Fruit fly (Drosophila melanogaster): ENCODE data around the gene CG5151.

The CG5151 gene

DNA sequence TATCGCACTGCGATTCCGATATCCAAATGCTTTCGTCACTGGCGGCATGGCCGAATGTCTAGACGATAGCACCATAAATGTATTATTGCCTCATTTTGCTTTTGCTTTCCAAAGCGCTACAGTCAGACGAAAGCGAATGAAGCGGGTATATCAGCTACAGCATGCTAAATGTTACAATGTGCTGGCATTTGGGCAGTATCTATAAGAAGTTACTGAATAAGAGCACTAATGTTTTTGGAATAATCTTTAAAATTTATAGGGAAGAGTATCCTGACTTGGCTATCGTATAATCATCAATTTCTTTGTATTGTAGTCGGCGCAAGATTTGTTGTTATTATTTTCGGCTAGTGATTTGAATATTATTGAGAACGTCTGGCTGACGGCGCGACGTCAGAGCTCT is 38.7 kb upstream of the CG5151 start (continued):
- TF ChIP-seq Gsc (GFP tag; IDR thresholded peaks at IDR 0.05) (peak; percentile 44; the same call in 1 of the 2 replicates), CG6175 (GFP tag; IDR thresholded peaks at IDR 0.05) (peak; percentile 77; the same call in 2 of the 3 replicates), gsb (GFP tag; IDR thresholded peaks at IDR 0.05) (peak; percentile 84), ranshi (GFP tag; IDR thresholded peaks at IDR 0.05) (peak; percentile 89), wek (GFP tag; optimal IDR thresholded peaks at IDR 0.05) (no peak), gce (GFP tag; IDR thresholded peaks at IDR 0.05) (peak; percentile 71; the same call in 1 of the 3 replicates), CG2199 (GFP tag; IDR thresholded peaks at IDR 0.05) (no peak), cad (GFP tag; optimal IDR thresholded peaks at IDR 0.05) (no peak), vfl (GFP tag; optimal IDR thresholded peaks at IDR 0.05) (peak; percentile 26), luna (GFP tag; optimal IDR thresholded peaks at IDR 0.05) (peak; percentile 40), CG31224 (GFP tag; IDR thresholded peaks at IDR 0.05) (peak; percentile 75), toy (GFP tag; IDR thresholded peaks at IDR 0.05) (peak; percentile 78), CG32767 (GFP tag; IDR thresholded peaks at IDR 0.05) (no peak; the same call in 1 of the 2 replicates), Hmx (GFP tag; optimal IDR thresholded peaks at IDR 0.05) (peak; percentile 43), CG2116 (GFP tag; optimal IDR thresholded peaks at IDR 0.05) (no peak), Ssrp (tag; optimal IDR thresholded peaks at IDR 0.05) (no peak), B-H1 (GFP tag; IDR thresholded peaks at IDR 0.05) (peak; percentile 81), CG18599 (GFP tag; optimal IDR thresholded peaks at IDR 0.05) (peak; percentile 90), chinmo (GFP tag; IDR thresholded peaks at IDR 0.05; ENCODE audit: partially characterized antibody) (no peak), emc (GFP tag; optimal IDR thresholded peaks at IDR 0.05) (peak; percentile 57), HHEX (GFP tag; optimal IDR thresholded peaks at IDR 0.05) (peak; percentile 87), CG12155 (GFP tag; optimal IDR thresholded peaks at IDR 0.05) (peak; percentile 66), CG8359 (GFP tag; optimal IDR thresholded peaks at IDR 0.05; ENCODE audit: borderline replicate concordance) (peak; percentile 7), CG7745 (tag; optimal IDR thresholded peaks at IDR 0.05) (no peak), Eip74EF (GFP tag; optimal IDR thresholded peaks at IDR 0.05) (peak in 1 of 2 experiments; percentile 58), Rx (GFP tag; IDR thresholded peaks at IDR 0.05) (peak; percentile 63), CG17186 (GFP tag; optimal IDR thresholded peaks at IDR 0.05) (no peak), CG10147 (GFP tag; optimal IDR thresholded peaks at IDR 0.05) (peak; percentile 75), BtbVII (GFP tag; optimal IDR thresholded peaks at IDR 0.05) (peak; percentile 73), Aef1 (GFP tag; IDR thresholded peaks at IDR 0.05) (peak; percentile 90), CG11085 (GFP tag; IDR thresholded peaks at IDR 0.05) (peak; percentile 83), slp2 (GFP tag; optimal IDR thresholded peaks at IDR 0.05) (peak; percentile 69), CG17802 (tag; optimal IDR thresholded peaks at IDR 0.05) (peak; percentile 33), Hand (GFP tag; optimal IDR thresholded peaks at IDR 0.05) (peak; percentile 61), Hey (tag; optimal IDR thresholded peaks at IDR 0.05) (no peak), stwl (tag; optimal IDR thresholded peaks at IDR 0.05) (no peak), CG13123 (GFP tag; optimal IDR thresholded peaks at IDR 0.05) (no peak), CG13624 (GFP tag; optimal IDR thresholded peaks at IDR 0.05) (peak; percentile 88), bsh (GFP tag; optimal IDR thresholded peaks at IDR 0.05) (peak in 1 of 2 experiments; percentile 51), CG34376 (GFP tag; optimal IDR thresholded peaks at IDR 0.05) (peak; percentile 5), CG9215 (GFP tag; IDR thresholded peaks at IDR 0.05) (no peak), CG7357 (GFP tag; IDR thresholded peaks at IDR 0.05) (peak; percentile 76), CG2120 (GFP tag; optimal IDR thresholded peaks at IDR 0.05) (peak; percentile 93), Chrac-16 (GFP tag; optimal IDR thresholded peaks at IDR 0.05) (peak; percentile 61), NFAT (GFP tag; IDR thresholded peaks at IDR 0.05) (peak; percentile 87), Hr3 (GFP tag; optimal IDR thresholded peaks at IDR 0.05) (peak; percentile 52), disco-r (GFP tag; optimal IDR thresholded peaks at IDR 0.05) (peak; percentile 59), cas (GFP tag; IDR thresholded peaks at IDR 0.05) (peak; percentile 65; the same call in 1 of the 2 replicates), CG14710 (tag; optimal IDR thresholded peaks at IDR 0.05) (no peak), dmrt11E (tag; optimal IDR thresholded peaks at IDR 0.05) (no peak), CG14965 (GFP tag; optimal IDR thresholded peaks at IDR 0.05; ENCODE audit: borderline replicate concordance) (peak; percentile 12)
